Worm (Caenorhabditis elegans) whole organism, L4 larva: ENCODE measurements around the gene tin-9.1.

Experiments
- F10B5.3 ChIP-seq: sonication (generic microtip); optimal IDR thresholded peaks from 2 replicates; lab custom pipeline; 2016; ENCODE audit warnings: mild to moderate bottlenecking, missing genetic modification characterization, missing compliant biosample characterization
- F26F4.8 ChIP-seq: fragments of 200-800 bp; sonication (Bioruptor generic); conservative IDR thresholded peaks from 2 replicates; pipeline ENCODE4 v1.3.6; 2022; ENCODE audit warnings: missing genetic modification characterization, missing compliant biosample characterization
- F37D6.2 ChIP-seq: sonication (generic microtip); optimal IDR thresholded peaks from 2 replicates; lab custom pipeline; 2016; ENCODE audit warnings: mild to moderate bottlenecking, missing genetic modification characterization, missing compliant biosample characterization
- T20F7.1 ChIP-seq: fragments of 200-800 bp; sonication (Bioruptor generic); optimal IDR thresholded peaks from 2 replicates; lab custom pipeline; 2018; ENCODE audit warnings: mild to moderate bottlenecking, missing genetic modification characterization, missing compliant biosample characterization
- ZK546.5 ChIP-seq, 2 experiments: sonication (generic microtip); optimal IDR thresholded peaks; 2 replicates each; lab custom pipeline; 2017; ENCODE audit warnings: missing biosample characterization in 2 of 2, missing genetic modification characterization in 2 of 2
- aly-2 ChIP-seq: sonication (generic microtip); optimal IDR thresholded peaks from 2 replicates; lab custom pipeline; 2018; ENCODE audit warnings: missing biosample characterization, missing genetic modification characterization
- arid-1 ChIP-seq: fragments of 200-800 bp; sonication (Bioruptor generic); conservative IDR thresholded peaks from 2 replicates; pipeline ENCODE4 v1.3.6; 2022; ENCODE audit warnings: missing genetic modification reagents, missing genetic modification characterization, missing compliant biosample characterization
- attf-4 ChIP-seq: sonication (generic microtip); optimal IDR thresholded peaks from 3 replicates; lab custom pipeline; 2017; ENCODE audit warnings: missing biosample characterization, missing genetic modification characterization
- ceh-44 ChIP-seq: fragments of 200-800 bp; sonication (Bioruptor generic); IDR thresholded peaks from 2 replicates; pipeline ENCODE4 v1.3.6; 2022; ENCODE audit warnings: missing genetic modification reagents, missing genetic modification characterization, missing compliant biosample characterization
- ceh-62 ChIP-seq: sonication (generic microtip); optimal IDR thresholded peaks from 2 replicates; lab custom pipeline; 2017; ENCODE audit warnings: missing biosample characterization, missing genetic modification characterization
- ceh-82 ChIP-seq: sonication (generic microtip); optimal IDR thresholded peaks from 2 replicates; lab custom pipeline; 2017; ENCODE audit warnings: missing biosample characterization, missing genetic modification characterization
- ces-1 ChIP-seq: fragments of 150-350 bp; sonication (generic microtip); optimal IDR thresholded peaks from 4 replicates; lab custom pipeline; 2014; ENCODE audit warnings: missing biosample characterization, missing genetic modification reagents, missing genetic modification characterization
- cey-2 ChIP-seq: sonication (generic microtip); optimal IDR thresholded peaks from 3 replicates; lab custom pipeline; 2017; ENCODE audit warnings: missing genetic modification characterization, mild to moderate bottlenecking, missing compliant biosample characterization, antibody characterized with exemption, borderline replicate concordance; ENCODE audit not compliant: insufficient read depth
- ctbp-1 ChIP-seq: fragments of 200-800 bp; sonication (Bioruptor generic); IDR thresholded peaks from 2 replicates; pipeline ENCODE4 v1.3.6; 2022; ENCODE audit warnings: missing genetic modification reagents, missing genetic modification characterization, missing compliant biosample characterization
- daf-12 ChIP-seq: fragments of 150-350 bp; optimal IDR thresholded peaks from 2 replicates; lab custom pipeline; 2014; ENCODE audit warnings: missing biosample characterization, missing genetic modification reagents, missing genetic modification characterization
- daf-19 ChIP-seq: fragments of 200-800 bp; sonication (Bioruptor generic); conservative IDR thresholded peaks from 2 replicates; pipeline ENCODE4 v1.3.6; 2022; ENCODE audit warnings: missing genetic modification characterization, missing compliant biosample characterization
- dmd-6 ChIP-seq: fragments of 200-800 bp; sonication (Bioruptor generic); IDR thresholded peaks from 2 replicates; pipeline ENCODE4 v1.3.6; 2022; ENCODE audit warnings: missing genetic modification reagents, missing genetic modification characterization, missing compliant biosample characterization
- dmd-9 ChIP-seq: fragments of 200-800 bp; sonication (Bioruptor generic); IDR thresholded peaks from 2 replicates; pipeline ENCODE4 v1.3.6; 2022; ENCODE audit warnings: missing genetic modification reagents, missing genetic modification characterization, missing compliant biosample characterization
- dpl-1 ChIP-seq: fragments of 150-350 bp; optimal IDR thresholded peaks from 2 replicates; lab custom pipeline; 2014; ENCODE audit warnings: missing biosample characterization, missing genetic modification reagents, missing genetic modification characterization
- egl-43 ChIP-seq: fragments of 200-800 bp; sonication (Bioruptor generic); IDR thresholded peaks from 2 replicates; pipeline ENCODE4 v1.3.6; 2022; ENCODE audit warnings: missing genetic modification reagents, missing genetic modification characterization, missing compliant biosample characterization
- fkh-10 ChIP-seq: fragments of 150-350 bp; optimal IDR thresholded peaks from 2 replicates; lab custom pipeline; 2014; ENCODE audit warnings: missing biosample characterization, missing genetic modification reagents, missing genetic modification characterization
- hlh-11 ChIP-seq: fragments of 200-800 bp; sonication (Bioruptor generic); optimal IDR thresholded peaks from 2 replicates; lab custom pipeline; 2018; ENCODE audit warnings: mild to moderate bottlenecking, missing genetic modification characterization, missing compliant biosample characterization
- hlh-30 ChIP-seq: sonication (generic microtip); optimal IDR thresholded peaks from 2 replicates; lab custom pipeline; 2017; ENCODE audit warnings: antibody characterized with exemption, mild to moderate bottlenecking, missing genetic modification characterization, missing compliant biosample characterization; ENCODE audit not compliant: insufficient read depth
- hmg-1.1 ChIP-seq: fragments of 200-800 bp; sonication (Bioruptor generic); IDR thresholded peaks from 2 replicates; pipeline ENCODE4 v1.3.6; 2022; ENCODE audit warnings: missing genetic modification reagents, missing genetic modification characterization, missing compliant biosample characterization
- jun-1 ChIP-seq: fragments of 150-350 bp; optimal IDR thresholded peaks from 2 replicates; lab custom pipeline; 2014; ENCODE audit warnings: missing biosample characterization, missing genetic modification reagents, missing genetic modification characterization
- lin-1 ChIP-seq: fragments of 200-800 bp; sonication (Bioruptor generic); IDR thresholded peaks from 2 replicates; pipeline ENCODE4 v1.3.6; 2022; ENCODE audit warnings: missing genetic modification reagents, missing genetic modification characterization, missing compliant biosample characterization
- lir-3 ChIP-seq: sonication (generic microtip); optimal IDR thresholded peaks from 2 replicates; lab custom pipeline; 2016; ENCODE audit warnings: mild to moderate bottlenecking, missing genetic modification characterization, missing compliant biosample characterization
- madf-5 ChIP-seq, 2 experiments: fragments of 200-800 bp; sonication (Bioruptor generic); IDR thresholded peaks; 2 replicates each; pipeline ENCODE4 v1.3.6; 2022; ENCODE audit warnings: missing compliant biosample characterization in 2 of 2, missing genetic modification characterization in 2 of 2
- mdt-29 ChIP-seq: fragments of 200-800 bp; sonication (Bioruptor generic); IDR thresholded peaks from 2 replicates; pipeline ENCODE4 v1.3.6; 2022; ENCODE audit warnings: missing genetic modification reagents, missing genetic modification characterization, missing compliant biosample characterization
- mep-1 ChIP-seq: fragments of 150-350 bp; sonication (generic microtip); optimal IDR thresholded peaks from 3 replicates; lab custom pipeline; 2014; ENCODE audit warnings: missing biosample characterization, missing genetic modification characterization
- nhr-10 ChIP-seq: fragments of 150-350 bp; optimal IDR thresholded peaks from 2 replicates; lab custom pipeline; 2014; ENCODE audit warnings: missing biosample characterization, missing genetic modification characterization
- nhr-11 ChIP-seq: fragments of 150-350 bp; optimal IDR thresholded peaks from 2 replicates; lab custom pipeline; 2014; ENCODE audit warnings: missing biosample characterization, missing genetic modification characterization
- nhr-111 ChIP-seq: fragments of 200-800 bp; sonication (Bioruptor generic); optimal IDR thresholded peaks from 2 replicates; lab custom pipeline; 2018; ENCODE audit warnings: mild to moderate bottlenecking, missing genetic modification characterization, missing compliant biosample characterization
- nhr-237 ChIP-seq: sonication (generic microtip); optimal IDR thresholded peaks from 2 replicates; lab custom pipeline; 2017; ENCODE audit warnings: missing biosample characterization, missing genetic modification characterization
- nhr-25 ChIP-seq: sonication (generic microtip); optimal IDR thresholded peaks from 2 replicates; lab custom pipeline; 2017; ENCODE audit warnings: missing genetic modification characterization, mild to moderate bottlenecking, missing compliant biosample characterization, antibody characterized with exemption, moderate library complexity, borderline replicate concordance; ENCODE audit not compliant: insufficient read depth
- nhr-28 ChIP-seq: fragments of 150-350 bp; optimal IDR thresholded peaks from 2 replicates; lab custom pipeline; 2014; ENCODE audit warnings: missing biosample characterization, missing genetic modification characterization
- nhr-41 ChIP-seq: fragments of 200-800 bp; sonication (Bioruptor generic); IDR thresholded peaks from 2 replicates; pipeline ENCODE4 v1.3.6; 2022; ENCODE audit warnings: missing genetic modification reagents, missing genetic modification characterization, missing compliant biosample characterization
- nhr-6 ChIP-seq: fragments of 150-350 bp; optimal IDR thresholded peaks from 2 replicates; lab custom pipeline; 2014; ENCODE audit warnings: missing biosample characterization, missing genetic modification characterization
- nhr-76 ChIP-seq: fragments of 150-350 bp; optimal IDR thresholded peaks from 2 replicates; lab custom pipeline; 2014; ENCODE audit warnings: missing biosample characterization, missing genetic modification characterization
- pha-4 ChIP-seq, 2 experiments: fragments of 150-350 bp in 1 of 2; fragments of 200-800 bp in 1 of 2; sonication (Bioruptor generic) in 1 of 2; IDR thresholded peaks in 1 of 2; optimal IDR thresholded peaks in 1 of 2; 2 replicates each; pipeline versions ENCODE4 v1.3.6 to Lab custom; 2014 to 2022; ENCODE audit warnings: missing genetic modification characterization in 2 of 2, missing genetic modification reagents in 2 of 2, missing biosample characterization in 1 of 2, missing compliant biosample characterization in 1 of 2
- rbr-2 ChIP-seq: sonication (generic microtip); optimal IDR thresholded peaks from 2 replicates; lab custom pipeline; 2016; ENCODE audit warnings: missing genotype, missing genetic modification characterization, missing compliant biosample characterization
- sdz-12 ChIP-seq: fragments of 200-800 bp; sonication (Bioruptor generic); optimal IDR thresholded peaks from 2 replicates; lab custom pipeline; 2018; ENCODE audit warnings: mild to moderate bottlenecking, missing genetic modification characterization, missing compliant biosample characterization
- set-16 ChIP-seq: fragments of 200-800 bp; sonication (Bioruptor generic); IDR thresholded peaks from 2 replicates; pipeline ENCODE4 v1.3.6; 2022; ENCODE audit warnings: missing genetic modification reagents, missing genetic modification characterization, missing compliant biosample characterization
- snpc-4 ChIP-seq: fragments of 150-350 bp; optimal IDR thresholded peaks from 2 replicates; lab custom pipeline; 2014; ENCODE audit warnings: missing biosample characterization, missing genetic modification characterization
- unc-130 ChIP-seq: sonication (generic microtip); optimal IDR thresholded peaks from 2 replicates; lab custom pipeline; 2016; ENCODE audit warnings: missing genetic modification reagents, missing genetic modification characterization, missing compliant biosample characterization
- unc-39 ChIP-seq: sonication (generic microtip); optimal IDR thresholded peaks from 2 replicates; lab custom pipeline; 2017; ENCODE audit warnings: missing biosample characterization, missing genetic modification characterization
- vab-7 ChIP-seq: fragments of 200-800 bp; sonication (Bioruptor generic); IDR thresholded peaks from 2 replicates; pipeline ENCODE4 v1.3.6; 2022; ENCODE audit warnings: missing genetic modification reagents, missing genetic modification characterization, missing compliant biosample characterization
- zfp-2 ChIP-seq: sonication (generic microtip); optimal IDR thresholded peaks from 2 replicates; lab custom pipeline; 2016; ENCODE audit warnings: mild to moderate bottlenecking, missing genetic modification characterization, missing compliant biosample characterization
- zfp-3 ChIP-seq: fragments of 200-800 bp; sonication (Bioruptor generic); conservative IDR thresholded peaks from 2 replicates; pipeline ENCODE4 v1.3.6; 2022; ENCODE audit warnings: missing genetic modification reagents, missing genetic modification characterization, missing compliant biosample characterization
- zip-11 ChIP-seq: fragments of 200-800 bp; sonication (Bioruptor generic); IDR thresholded peaks from 2 replicates; pipeline ENCODE4 v1.3.6; 2022; ENCODE audit warnings: missing genetic modification characterization, missing compliant biosample characterization
- ztf-7 ChIP-seq: fragments of 150-350 bp; optimal IDR thresholded peaks from 2 replicates; lab custom pipeline; 2014; ENCODE audit warnings: missing biosample characterization, missing genetic modification characterization

Gene tin-9.1

DNA sequence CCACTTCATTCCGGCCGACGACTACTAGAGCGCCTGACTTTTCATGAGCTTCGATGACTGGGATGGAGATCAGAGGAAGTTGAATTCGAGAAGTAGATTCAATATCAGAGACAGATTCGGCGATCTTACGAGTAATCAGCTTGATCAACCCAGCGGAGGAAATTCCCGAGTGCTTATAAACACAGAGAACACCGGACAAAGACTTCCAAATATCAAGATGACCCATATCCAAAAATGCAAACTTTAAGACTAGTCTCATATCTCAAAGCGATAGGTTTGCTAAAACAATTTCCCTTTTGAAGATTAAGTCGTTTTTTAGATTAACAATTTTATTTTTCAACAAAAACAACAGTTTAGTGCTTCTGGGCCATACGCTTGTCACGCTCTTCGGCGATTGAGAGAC is 39.0 kb upstream of the tin-9.1 start, which contains the start of gene Y43B11AR.3 (continued):
- TF ChIP-seq ceh-44 (GFP tag; lab: Robert Waterston, UW) (0 out of 2 replicates have a peak, but pooled peaks have one; percentile 19), hmg-1.1 (GFP tag; lab: Robert Waterston, UW) (no peak), ctbp-1 (GFP tag; lab: Robert Waterston, UW) (peak; percentile 75), nhr-111 (GFP tag; lab: Kevin White, UChicago) (no peak), hlh-11 (tag; lab: Kevin White, UChicago) (no peak), pha-4 (GFP tag; IDR thresholded peaks at IDR 0.05; lab: Robert Waterston, UW) (peak; percentile 46; the same call in 1 of the 2 replicates), pha-4 (tag; optimal IDR thresholded peaks at IDR 0.05; lab: Kevin White, UChicago) (no peak), madf-5 (GFP tag; IDR thresholded peaks at IDR 0.05; lab: Robert Waterston, UW) (peak in 1 of 2 experiments; percentile 89; a peak in 2 of 4 replicates), set-16 (GFP tag; lab: Robert Waterston, UW) (no peak), arid-1 (GFP tag; lab: Robert Waterston, UW) (peak; percentile 75), nhr-76 (tag; lab: Kevin White, UChicago) (no peak), vab-7 (peak; percentile 54; the same call in 1 of the 2 replicates), ceh-82 (no peak), cey-2 (tag; lab: Kevin White, UChicago) (no peak), nhr-28 (no peak), snpc-4 (no peak), nhr-6 (tag; lab: Kevin White, UChicago) (no peak), aly-2 (tag; lab: Kevin White, UChicago) (no peak), nhr-11 (tag; lab: Kevin White, UChicago) (no peak), F37D6.2 (no peak), dmd-6 (GFP tag; lab: Robert Waterston, UW) (no peak), ces-1 (no peak), mep-1 (tag; lab: Kevin White, UChicago) (no peak), F10B5.3 (tag; lab: Kevin White, UChicago) (no peak), lin-1 (GFP tag; lab: Robert Waterston, UW) (peak; percentile 69; the same call in 1 of the 2 replicates), rbr-2 (tag; lab: Kevin White, UChicago) (no peak), daf-12 (no peak), dmd-9 (GFP tag; lab: Robert Waterston, UW) (no peak), egl-43 (GFP tag; lab: Robert Waterston, UW) (no peak; the same call in 1 of the 2 replicates), ztf-7 (tag; lab: Kevin White, UChicago) (no peak), nhr-41 (no peak), F26F4.8 (peak; percentile 35; the same call in 1 of the 2 replicates), lir-3 (tag; lab: Kevin White, UChicago) (no peak), attf-4 (tag; lab: Kevin White, UChicago) (no peak), fkh-10 (GFP tag; lab: Kevin White, UChicago) (no peak), ceh-62 (tag; lab: Kevin White, UChicago) (no peak), ZK546.5 (tag; optimal IDR thresholded peaks at IDR 0.05; lab: Kevin White, UChicago) (no peak), unc-130 (GFP tag; lab: Kevin White, UChicago) (peak; percentile 86), hlh-30 (no peak), daf-19 (GFP tag; lab: Robert Waterston, UW) (no peak; the same call in 1 of the 2 replicates), nhr-10 (tag; lab: Kevin White, UChicago) (no peak), T20F7.1 (no peak), unc-39 (tag; lab: Kevin White, UChicago) (no peak), sdz-12 (no peak), jun-1 (no peak), zip-11 (GFP tag; lab: Robert Waterston, UW) (no peak), mdt-29 (GFP tag; lab: Robert Waterston, UW) (peak; percentile 66; the same call in 1 of the 2 replicates), zfp-3 (GFP tag; lab: Robert Waterston, UW) (peak; percentile 24; the same call in 1 of the 2 replicates), nhr-25 (no peak), nhr-237 (tag; lab: Kevin White, UChicago) (no peak), dpl-1 (GFP tag; lab: Kevin White, UChicago) (no peak), zfp-2 (tag; lab: Kevin White, UChicago) (no peak)
